Worm (Caenorhabditis elegans): ENCODE data around the gene lag-1.

lag-1 gene

ce11 chrIV:6083550-6084041 is 11.6 kb upstream of the lag-1 start, which contains the start of gene ugt-20:
Gene ugt-20, minus strand, starts transcription at chrIV:6083600.
- TF ChIP-seq him-1 (tag; optimal IDR thresholded peaks at IDR 0.05) (no peak), dao-5 (tag; optimal IDR thresholded peaks at IDR 0.05) (no peak), W03F9.2 (tag; optimal IDR thresholded peaks at IDR 0.05) (no peak)

ce11 chrIV:6086479-6086878 is 8.7 kb upstream of the lag-1 start:
- no peak for TF ChIP-seq dao-5 (tag; optimal IDR thresholded peaks at IDR 0.05)
- no peak for TF ChIP-seq him-1 (tag; optimal IDR thresholded peaks at IDR 0.05)
- no peak for TF ChIP-seq W03F9.2 (tag; optimal IDR thresholded peaks at IDR 0.05)

ce11 chrIV:6092313-6092712 is 2.9 kb upstream of the lag-1 start, which contains the start of gene K08B4.7:
Gene K08B4.7, minus strand, starts transcription at chrIV:6092413.
- TF ChIP-seq him-1 (tag; optimal IDR thresholded peaks at IDR 0.05) (no peak), W03F9.2 (tag; optimal IDR thresholded peaks at IDR 0.05) (no peak), dao-5 (tag; optimal IDR thresholded peaks at IDR 0.05) (no peak)

ce11 chrIV:6093477-6094314 is 1.5 kb upstream of the lag-1 start, which contains the start of gene cpi-1:
Gene cpi-1, minus strand, starts transcription at chrIV:6093680.
- TF ChIP-seq him-1 (tag; optimal IDR thresholded peaks at IDR 0.05), result no peak
- no peak for TF ChIP-seq W03F9.2 (tag; optimal IDR thresholded peaks at IDR 0.05)
- no peak for TF ChIP-seq dao-5 (tag; optimal IDR thresholded peaks at IDR 0.05)

ce11 chrIV:6094315-6094606 is 946 bp upstream of the lag-1 start:
- TF ChIP-seq him-1 (tag; optimal IDR thresholded peaks at IDR 0.05), result no peak
- no peak for TF ChIP-seq W03F9.2 (tag; optimal IDR thresholded peaks at IDR 0.05)
- no peak for TF ChIP-seq dao-5 (tag; optimal IDR thresholded peaks at IDR 0.05)

- TF ChIP-seq W03F9.2 (tag; optimal IDR thresholded peaks at IDR 0.05) (peak; percentile 22), him-1 (tag; optimal IDR thresholded peaks at IDR 0.05) (peak; percentile 9), dao-5 (tag; optimal IDR thresholded peaks at IDR 0.05) (no peak)
Observed at ce11 chrIV:6097040-6097928, 2.1 kb downstream of the lag-1 start.

- TF ChIP-seq dao-5 (tag; optimal IDR thresholded peaks at IDR 0.05), result no peak
- TF ChIP-seq W03F9.2 (tag; optimal IDR thresholded peaks at IDR 0.05), result no peak
- no peak for TF ChIP-seq him-1 (tag; optimal IDR thresholded peaks at IDR 0.05)
Observed at ce11 chrIV:6099770-6100169, 4.6 kb downstream of the lag-1 start.

ce11 chrIV:6104446-6104845 is 9.2 kb downstream of the lag-1 start:
- no peak for TF ChIP-seq W03F9.2 (tag; optimal IDR thresholded peaks at IDR 0.05)
- no peak for TF ChIP-seq dao-5 (tag; optimal IDR thresholded peaks at IDR 0.05)
- TF ChIP-seq him-1 (tag; optimal IDR thresholded peaks at IDR 0.05), result no peak

- TF ChIP-seq him-1 (tag; optimal IDR thresholded peaks at IDR 0.05), result no peak
- TF ChIP-seq dao-5 (tag; optimal IDR thresholded peaks at IDR 0.05), result no peak
- TF ChIP-seq W03F9.2 (tag; optimal IDR thresholded peaks at IDR 0.05), result no peak
Observed at ce11 chrIV:6108665-6109064, 13.5 kb downstream of the lag-1 start.

- no peak for TF ChIP-seq him-1 (tag; optimal IDR thresholded peaks at IDR 0.05)
- no peak for TF ChIP-seq dao-5 (tag; optimal IDR thresholded peaks at IDR 0.05)
- TF ChIP-seq W03F9.2 (tag; optimal IDR thresholded peaks at IDR 0.05), result no peak
Observed at ce11 chrIV:6112291-6112690, 17.1 kb downstream of the lag-1 start, which contains the start of gene M03D4.3. Gene M03D4.3, minus strand, starts transcription at chrIV:6112391.

- TF ChIP-seq him-1 (tag; optimal IDR thresholded peaks at IDR 0.05), result no peak
- TF ChIP-seq W03F9.2 (tag; optimal IDR thresholded peaks at IDR 0.05), result peak; percentile 59
Observed at ce11 chrIV:6117741-6118265, 22.6 kb downstream of the lag-1 start, which contains the start of gene zen-4. Gene zen-4, plus strand, starts transcription at chrIV:6118215.

- TF ChIP-seq him-1 (tag; optimal IDR thresholded peaks at IDR 0.05) (no peak), dao-5 (tag; optimal IDR thresholded peaks at IDR 0.05) (no peak), W03F9.2 (tag; optimal IDR thresholded peaks at IDR 0.05) (no peak)
Observed at ce11 chrIV:6127252-6127930, 32.2 kb downstream of the lag-1 start, which contains the start of gene M03D4.4. Gene M03D4.4, minus strand, starts transcription at chrIV:6127302.

ce11 chrIV:6130437-6130836 is 35.2 kb downstream of the lag-1 start:
- no peak for TF ChIP-seq dao-5 (tag; optimal IDR thresholded peaks at IDR 0.05)
- TF ChIP-seq W03F9.2 (tag; optimal IDR thresholded peaks at IDR 0.05), result no peak
- no peak for TF ChIP-seq him-1 (tag; optimal IDR thresholded peaks at IDR 0.05)
